Fruit fly (Drosophila melanogaster): ENCODE data around the gene Pgant5.

The Pgant5 gene

DNA sequence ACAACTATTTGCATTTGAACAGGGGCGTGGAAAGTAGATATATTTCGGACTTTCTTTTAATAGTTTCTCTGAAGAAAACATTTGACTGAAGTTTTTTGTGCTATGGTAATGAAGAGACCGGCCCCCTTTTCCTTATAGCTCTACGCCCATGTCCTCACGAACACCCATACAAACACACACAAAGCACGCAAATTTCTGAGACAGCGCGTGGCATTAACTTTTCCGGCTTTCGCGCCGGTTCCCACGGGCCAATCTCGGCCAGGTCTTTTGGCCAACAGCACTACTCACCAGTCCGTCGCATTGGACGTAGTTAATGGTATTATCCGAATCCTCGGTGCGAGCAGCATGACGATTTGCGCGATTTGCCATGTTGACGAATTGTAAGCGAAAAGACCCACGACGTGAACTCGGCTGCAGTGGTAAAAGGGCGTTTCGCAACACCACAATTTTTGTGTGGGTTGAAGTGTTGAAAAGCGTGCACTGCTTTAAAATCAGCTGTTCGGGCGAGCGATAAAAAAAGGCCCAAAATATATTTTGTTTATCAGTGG is 41.0 kb downstream of the Pgant5 start, which contains the start of gene senju (continued):
- TF ChIP-seq ab (GFP tag; optimal IDR thresholded peaks at IDR 0.05), result peak; percentile 61
- peak; percentile 91 for TF ChIP-seq bab2 (GFP tag; optimal IDR thresholded peaks at IDR 0.05)
- TF ChIP-seq Hr3 (GFP tag; optimal IDR thresholded peaks at IDR 0.05), result peak; percentile 83
- peak; percentile 88 for TF ChIP-seq CG10543 (GFP tag; optimal IDR thresholded peaks at IDR 0.05)
- peak; percentile 84 for TF ChIP-seq CG13775 (GFP tag; optimal IDR thresholded peaks at IDR 0.05)
- peak; percentile 85 for TF ChIP-seq org-1 (GFP tag; optimal IDR thresholded peaks at IDR 0.05)
- TF ChIP-seq slou (GFP tag; optimal IDR thresholded peaks at IDR 0.05), result peak; percentile 52
- TF ChIP-seq ranshi (GFP tag; IDR thresholded peaks at IDR 0.05), result peak; percentile 85
- peak; percentile 93 for TF ChIP-seq CG7987 (GFP tag; optimal IDR thresholded peaks at IDR 0.05)
- TF ChIP-seq fu2 (GFP tag; optimal IDR thresholded peaks at IDR 0.05), result peak; percentile 88
- TF ChIP-seq CG16779 (GFP tag; IDR thresholded peaks at IDR 0.05), result peak; percentile 53
- TF ChIP-seq CG4730 (GFP tag; IDR thresholded peaks at IDR 0.05), result peak; percentile 57
- peak; percentile 94 for TF ChIP-seq lilli (GFP tag; optimal IDR thresholded peaks at IDR 0.05)
- TF ChIP-seq sd (tag; optimal IDR thresholded peaks at IDR 0.05), result peak; percentile 73
- TF ChIP-seq Sox100B (GFP tag; optimal IDR thresholded peaks at IDR 0.05), result peak; percentile 69
- no peak for TF ChIP-seq Neu2 (GFP tag; optimal IDR thresholded peaks at IDR 0.05; ENCODE audit: borderline replicate concordance)
- peak; percentile 96 for TF ChIP-seq CHES-1-like (GFP tag; optimal IDR thresholded peaks at IDR 0.05)
- peak; percentile 86 for TF ChIP-seq Dbx (GFP tag; IDR thresholded peaks at IDR 0.05)
- TF ChIP-seq Nf-YB (GFP tag; optimal IDR thresholded peaks at IDR 0.05), result peak; percentile 58
- TF ChIP-seq CG12769 (tag; optimal IDR thresholded peaks at IDR 0.05), result peak; percentile 82
- TF ChIP-seq chn (GFP tag; optimal IDR thresholded peaks at IDR 0.05), result peak; percentile 87
- no peak for TF ChIP-seq CG7963 (GFP tag; IDR thresholded peaks at IDR 0.05; ENCODE audit: partially characterized antibody)
- TF ChIP-seq Camta (GFP tag; optimal IDR thresholded peaks at IDR 0.05), result peak; percentile 77
- peak; percentile 69 for TF ChIP-seq CoRest (tag; optimal IDR thresholded peaks at IDR 0.05)
- peak; percentile 66 for TF ChIP-seq CG9876 (GFP tag; optimal IDR thresholded peaks at IDR 0.05)
- TF ChIP-seq aop (GFP tag; IDR thresholded peaks at IDR 0.05), result peak; percentile 40; the same call in 1 of the 2 replicates
- no peak; the same call in 1 of the 2 replicates for TF ChIP-seq Ravus (GFP tag; IDR thresholded peaks at IDR 0.05)
- peak; percentile 57 for TF ChIP-seq BEAF-32 (GFP tag; optimal IDR thresholded peaks at IDR 0.05)
- peak; percentile 68 for TF ChIP-seq gcm2 (GFP tag; optimal IDR thresholded peaks at IDR 0.05)
- TF ChIP-seq ttk (GFP tag; IDR thresholded peaks at IDR 0.05), result peak; percentile 69
- TF ChIP-seq sim (GFP tag; IDR thresholded peaks at IDR 0.05), result peak; percentile 62; the same call in 1 of the 2 replicates
- TF ChIP-seq croc (GFP tag; conservative IDR thresholded peaks at IDR 0.05), result peak; percentile 27; the same call in 1 of the 3 replicates
- peak; percentile 56 for TF ChIP-seq CG3995 (GFP tag; optimal IDR thresholded peaks at IDR 0.05)
- peak; percentile 82 for TF ChIP-seq eyg (GFP tag; optimal IDR thresholded peaks at IDR 0.05)
- peak in 1 of 3 experiments; percentile 57 for TF ChIP-seq lola (GFP tag; optimal IDR thresholded peaks at IDR 0.05)
- peak; percentile 85 for TF ChIP-seq repo (GFP tag; optimal IDR thresholded peaks at IDR 0.05)
- TF ChIP-seq CG12659 (GFP tag; optimal IDR thresholded peaks at IDR 0.05), result peak; percentile 90
- TF ChIP-seq pum (GFP tag; optimal IDR thresholded peaks at IDR 0.05), result peak; percentile 83
- peak; percentile 74 for TF ChIP-seq Atf3 (GFP tag; optimal IDR thresholded peaks at IDR 0.05)
- TF ChIP-seq Atf6 (GFP tag; IDR thresholded peaks at IDR 0.05), result peak; percentile 80
- peak; percentile 73 for TF ChIP-seq CG3163 (GFP tag; optimal IDR thresholded peaks at IDR 0.05)
- TF ChIP-seq Antp (GFP tag; optimal IDR thresholded peaks at IDR 0.05), result peak; percentile 90
- peak; percentile 53 for TF ChIP-seq zen (tag; optimal IDR thresholded peaks at IDR 0.05)
- TF ChIP-seq dpn (GFP tag; optimal IDR thresholded peaks at IDR 0.05), result peak; percentile 85 to 93
- TF ChIP-seq CG7372 (GFP tag; IDR thresholded peaks at IDR 0.05), result 0 out of 2 replicates have a peak, but pooled peaks have one; percentile 30
- peak; percentile 81 for TF ChIP-seq CG31441 (GFP tag; IDR thresholded peaks at IDR 0.05)
- TF ChIP-seq CG1233 (GFP tag; optimal IDR thresholded peaks at IDR 0.05), result peak; percentile 71
- TF ChIP-seq knrl (GFP tag; IDR thresholded peaks at IDR 0.05; ENCODE audit: partially characterized antibody), result peak; percentile 27; the same call in 1 of the 3 replicates
- TF ChIP-seq CG11696 (GFP tag; IDR thresholded peaks at IDR 0.05), result peak; percentile 53
- TF ChIP-seq crc (GFP tag; optimal IDR thresholded peaks at IDR 0.05), result peak; percentile 73
